Fruit fly (Drosophila melanogaster): Measurements from ENCODE around the gene KrT95D.

The KrT95D gene

dm6 chr3R:24073703-24074102 lies 42.1 kb upstream of the KrT95D start (continued):
- no peak for TF ChIP-seq CG4424 (GFP tag; optimal IDR thresholded peaks at IDR 0.05)
- TF ChIP-seq HLH54F (GFP tag; optimal IDR thresholded peaks at IDR 0.05): no peak
- TF ChIP-seq btn (GFP tag; optimal IDR thresholded peaks at IDR 0.05): no peak
- no peak for TF ChIP-seq psq (GFP tag; optimal IDR thresholded peaks at IDR 0.05)
- peak; percentile 16 for TF ChIP-seq grau (tag; optimal IDR thresholded peaks at IDR 0.05)
- TF ChIP-seq ara (GFP tag; IDR thresholded peaks at IDR 0.05): no peak
- no peak for TF ChIP-seq CG4328 (GFP tag; optimal IDR thresholded peaks at IDR 0.05)
- TF ChIP-seq Hand (GFP tag; optimal IDR thresholded peaks at IDR 0.05): peak; percentile 71
- TF ChIP-seq onecut (GFP tag; IDR thresholded peaks at IDR 0.05): no peak
- peak; percentile 8 for TF ChIP-seq zf30C (GFP tag; optimal IDR thresholded peaks at IDR 0.05)
- no peak for TF ChIP-seq ap (GFP tag; IDR thresholded peaks at IDR 0.05)
- TF ChIP-seq sna (GFP tag; IDR thresholded peaks at IDR 0.05; ENCODE audit: partially characterized antibody): no peak
- no peak for TF ChIP-seq stc (GFP tag; IDR thresholded peaks at IDR 0.05)
- TF ChIP-seq CG10959 (GFP tag; IDR thresholded peaks at IDR 0.05): no peak
- TF ChIP-seq HLH3B (GFP tag; IDR thresholded peaks at IDR 0.05): no peak
- TF ChIP-seq aop (GFP tag; IDR thresholded peaks at IDR 0.05): no peak
- TF ChIP-seq knrl (GFP tag; IDR thresholded peaks at IDR 0.05; ENCODE audit: partially characterized antibody): no peak
- no peak for TF ChIP-seq CG17328 (GFP tag; IDR thresholded peaks at IDR 0.05)
- TF ChIP-seq Aef1 (GFP tag; IDR thresholded peaks at IDR 0.05): no peak
- TF ChIP-seq Mrtf (GFP tag; IDR thresholded peaks at IDR 0.05): no peak
- TF ChIP-seq CG4404 (GFP tag; IDR thresholded peaks at IDR 0.05): no peak
- TF ChIP-seq az2 (GFP tag; optimal IDR thresholded peaks at IDR 0.05): no peak
- no peak for TF ChIP-seq disco-r (GFP tag; optimal IDR thresholded peaks at IDR 0.05)
- no peak for TF ChIP-seq Dref (GFP tag; IDR thresholded peaks at IDR 0.05)
- TF ChIP-seq CG14667 (GFP tag; IDR thresholded peaks at IDR 0.05): no peak
- no peak for TF ChIP-seq CG1603 (tag; optimal IDR thresholded peaks at IDR 0.05)
- no peak for TF ChIP-seq CG3838 (GFP tag; optimal IDR thresholded peaks at IDR 0.05)
- no peak for TF ChIP-seq oc (tag; optimal IDR thresholded peaks at IDR 0.05)
- TF ChIP-seq Hr39 (optimal IDR thresholded peaks at IDR 0.05): no peak
- no peak for TF ChIP-seq crp (GFP tag; optimal IDR thresholded peaks at IDR 0.05)
- TF ChIP-seq crc (GFP tag; optimal IDR thresholded peaks at IDR 0.05): no peak
- TF ChIP-seq CG13287 (GFP tag; IDR thresholded peaks at IDR 0.05; ENCODE audit: partially characterized antibody): no peak
- no peak for TF ChIP-seq exex (tag; optimal IDR thresholded peaks at IDR 0.05)
- TF ChIP-seq odd (GFP tag; optimal IDR thresholded peaks at IDR 0.05): peak; percentile 1
- TF ChIP-seq CG1647 (GFP tag; optimal IDR thresholded peaks at IDR 0.05): no peak
- no peak for TF ChIP-seq run (tag; optimal IDR thresholded peaks at IDR 0.05)
- no peak for TF ChIP-seq Lim3 (GFP tag; IDR thresholded peaks at IDR 0.05)
- TF ChIP-seq HLHmδ (GFP tag; optimal IDR thresholded peaks at IDR 0.05): no peak
- TF ChIP-seq HmgZ (tag; optimal IDR thresholded peaks at IDR 0.05): no peak
- TF ChIP-seq caup (GFP tag; optimal IDR thresholded peaks at IDR 0.05; ENCODE audit: severe bottlenecking): peak; percentile 41
- no peak for TF ChIP-seq CkIIα-i1 (GFP tag; IDR thresholded peaks at IDR 0.05)
- no peak for TF ChIP-seq CG16813 (GFP tag; IDR thresholded peaks at IDR 0.05; ENCODE audit: partially characterized antibody)
- TF ChIP-seq Hr3 (GFP tag; optimal IDR thresholded peaks at IDR 0.05): no peak
- no peak for TF ChIP-seq cas (GFP tag; IDR thresholded peaks at IDR 0.05)
- no peak for TF ChIP-seq jumu (GFP tag; optimal IDR thresholded peaks at IDR 0.05)
- TF ChIP-seq CG12104 (GFP tag; optimal IDR thresholded peaks at IDR 0.05): no peak
- TF ChIP-seq PHDP (tag; optimal IDR thresholded peaks at IDR 0.05): peak; percentile 10
- TF ChIP-seq sim (GFP tag; IDR thresholded peaks at IDR 0.05): no peak
- TF ChIP-seq h (optimal IDR thresholded peaks at IDR 0.05): no peak
- peak; percentile 56 for TF ChIP-seq Fer1 (GFP tag; optimal IDR thresholded peaks at IDR 0.05)
- TF ChIP-seq CG2116 (GFP tag; optimal IDR thresholded peaks at IDR 0.05): no peak
- TF ChIP-seq usp (GFP tag; optimal IDR thresholded peaks at IDR 0.05): no peak
- TF ChIP-seq Atf-2 (GFP tag; optimal IDR thresholded peaks at IDR 0.05): no peak
- TF ChIP-seq CG7357 (GFP tag; IDR thresholded peaks at IDR 0.05): no peak

Data from whole organism, embryonic.